Fruit fly (Drosophila melanogaster) whole organism, prepupa: Measurements from ENCODE around the gene CG12206.

Source experiments
- CG10631 ChIP-seq: fragments of 200-800 bp; sonication (Bioruptor generic); optimal IDR thresholded peaks from 2 replicates; lab custom pipeline; 2016; ENCODE audit warnings: missing biosample characterization, missing genetic modification characterization
- CG11294 ChIP-seq: fragments of 200-800 bp; sonication (Bioruptor generic); IDR thresholded peaks from 2 replicates; pipeline ENCODE4 v1.3.6; 2022; ENCODE audit warnings: missing biosample characterization, missing genetic modification characterization
- CG11762 ChIP-seq: fragments of 200-800 bp; sonication (Bioruptor generic); optimal IDR thresholded peaks from 3 replicates; lab custom pipeline; 2016; ENCODE audit warnings: missing biosample characterization, missing genetic modification characterization; ENCODE audit not compliant: insufficient read depth
- CG11902 ChIP-seq: fragments of 200-800 bp; sonication (Bioruptor generic); optimal IDR thresholded peaks from 3 replicates; lab custom pipeline; 2016; ENCODE audit warnings: missing biosample characterization, missing genetic modification characterization
- CG15336 ChIP-seq: fragments of 200-800 bp; sonication (Bioruptor generic); IDR thresholded peaks from 2 replicates; pipeline ENCODE4 v1.3.6; 2022; ENCODE audit warnings: missing biosample characterization, missing genetic modification characterization
- CG1621 ChIP-seq: fragments of 200-800 bp; sonication (Bioruptor generic); optimal IDR thresholded peaks from 3 replicates; lab custom pipeline; 2018; ENCODE audit warnings: missing biosample characterization, mild to moderate bottlenecking, missing genetic modification characterization
- CG16779 ChIP-seq: fragments of 200-800 bp; sonication (Bioruptor generic); optimal IDR thresholded peaks from 3 replicates; lab custom pipeline; 2017; ENCODE audit warnings: missing biosample characterization, mild to moderate bottlenecking, missing genetic modification characterization
- CG3032 ChIP-seq: fragments of 200-800 bp; optimal IDR thresholded peaks from 2 replicates; lab custom pipeline; 2019; ENCODE audit warnings: missing biosample characterization, mild to moderate bottlenecking, missing genetic modification characterization, moderate library complexity
- CG34406 ChIP-seq: fragments of 200-800 bp; sonication (Bioruptor generic); optimal IDR thresholded peaks from 3 replicates; lab custom pipeline; 2016; ENCODE audit warnings: missing biosample characterization, missing genetic modification characterization
- CG3919 ChIP-seq: fragments of 200-800 bp; sonication (Bioruptor generic); optimal IDR thresholded peaks from 3 replicates; lab custom pipeline; 2016; ENCODE audit warnings: missing biosample characterization, missing genetic modification characterization
- CG6163 ChIP-seq: fragments of 200-800 bp; sonication (Bioruptor generic); IDR thresholded peaks from 3 replicates; pipeline ENCODE4 v1.3.6; 2022; ENCODE audit warnings: missing biosample characterization, missing genetic modification characterization
- CG6276 ChIP-seq: fragments of 200-800 bp; sonication (Bioruptor generic); optimal IDR thresholded peaks from 2 replicates; lab custom pipeline; 2017; ENCODE audit warnings: missing biosample characterization, mild to moderate bottlenecking, missing genetic modification characterization
- CG6792 ChIP-seq: fragments of 200-800 bp; sonication (Bioruptor generic); optimal IDR thresholded peaks from 3 replicates; lab custom pipeline; 2016; ENCODE audit warnings: missing biosample characterization, missing genetic modification characterization
- CG6808 ChIP-seq: fragments of 200-800 bp; sonication (Bioruptor generic); optimal IDR thresholded peaks from 3 replicates; lab custom pipeline; 2017; ENCODE audit warnings: missing biosample characterization, missing genetic modification characterization, mild to moderate bottlenecking, moderate library complexity, missing genetic modification reagents
- CG6854 ChIP-seq: fragments of 200-800 bp; sonication (Bioruptor generic); optimal IDR thresholded peaks from 2 replicates; lab custom pipeline; 2017; ENCODE audit warnings: missing biosample characterization, mild to moderate bottlenecking, missing genetic modification characterization
- CG7368 ChIP-seq: fragments of 200-800 bp; sonication (Bioruptor generic); optimal IDR thresholded peaks from 3 replicates; lab custom pipeline; 2016; ENCODE audit warnings: missing biosample characterization, missing genetic modification characterization
- CG8119 ChIP-seq: fragments of 200-800 bp; sonication (Bioruptor generic); IDR thresholded peaks from 3 replicates; pipeline ENCODE4 v1.3.6; 2022; ENCODE audit warnings: missing biosample characterization, missing genetic modification characterization
- CG8319 ChIP-seq: fragments of 200-800 bp; sonication (Bioruptor generic); optimal IDR thresholded peaks from 3 replicates; lab custom pipeline; 2016; ENCODE audit warnings: missing biosample characterization, missing genetic modification characterization
- CG8632 ChIP-seq: fragments of 200-800 bp; sonication (Bioruptor generic); optimal IDR thresholded peaks from 3 replicates; lab custom pipeline; 2016; ENCODE audit warnings: missing biosample characterization, missing genetic modification characterization
- CG9139 ChIP-seq: fragments of 200-800 bp; sonication (Bioruptor generic); optimal IDR thresholded peaks from 3 replicates; lab custom pipeline; 2017; ENCODE audit warnings: missing biosample characterization, mild to moderate bottlenecking, missing genetic modification characterization
- Eip75B ChIP-seq: fragments of 200-800 bp; sonication (Bioruptor generic); optimal IDR thresholded peaks from 3 replicates; lab custom pipeline; 2016; ENCODE audit warnings: missing biosample characterization, missing genetic modification characterization
- Eip78C ChIP-seq: fragments of 200-800 bp; sonication (Bioruptor generic); peaks from one replicate; lab custom pipeline; 2016; ENCODE audit warnings: missing biosample characterization, missing genetic modification characterization
- Eip93F ChIP-seq: fragments of 200-800 bp; sonication (Bioruptor generic); optimal IDR thresholded peaks from 2 replicates; lab custom pipeline; 2016; ENCODE audit warnings: missing biosample characterization, mild to moderate bottlenecking, missing genetic modification characterization
- Ets21C ChIP-seq: fragments of 200-800 bp; sonication (Bioruptor generic); optimal IDR thresholded peaks from 3 replicates; lab custom pipeline; 2016; ENCODE audit warnings: missing biosample characterization, missing genetic modification characterization
- Ets96B ChIP-seq: fragments of 200-800 bp; optimal IDR thresholded peaks from 2 replicates; lab custom pipeline; 2019; ENCODE audit warnings: missing biosample characterization, mild to moderate bottlenecking, missing genetic modification characterization, moderate library complexity
- Gug ChIP-seq: fragments of 200-800 bp; sonication (Bioruptor generic); IDR thresholded peaks from 2 replicates; pipeline ENCODE4 v1.3.6; 2022; ENCODE audit warnings: missing biosample characterization, missing genetic modification characterization
- Hr38 ChIP-seq: sonication (Bioruptor generic); optimal IDR thresholded peaks from 2 replicates; lab custom pipeline; 2016; ENCODE audit warnings: missing biosample characterization, missing genetic modification characterization
- Hr39 ChIP-seq: fragments of 200-800 bp; sonication (Bioruptor generic); optimal IDR thresholded peaks from 2 replicates; lab custom pipeline; 2016; ENCODE audit warnings: missing biosample characterization, missing genetic modification characterization
- Lpt ChIP-seq: fragments of 200-800 bp; sonication (Bioruptor generic); optimal IDR thresholded peaks from 3 replicates; lab custom pipeline; 2016; ENCODE audit warnings: missing biosample characterization, missing genetic modification characterization
- Met ChIP-seq: fragments of 200-800 bp; sonication (Bioruptor generic); optimal IDR thresholded peaks from 3 replicates; lab custom pipeline; 2016; ENCODE audit warnings: missing biosample characterization, missing genetic modification characterization
- OdsH ChIP-seq: fragments of 200-800 bp; sonication (Bioruptor generic); optimal IDR thresholded peaks from 3 replicates; lab custom pipeline; 2016; ENCODE audit warnings: missing biosample characterization, missing genetic modification characterization
- Smox ChIP-seq: fragments of 200-800 bp; sonication (Bioruptor generic); optimal IDR thresholded peaks from 3 replicates; lab custom pipeline; 2016; ENCODE audit warnings: missing biosample characterization, missing genetic modification characterization
- Sox102F ChIP-seq: fragments of 200-800 bp; sonication (Bioruptor generic); optimal IDR thresholded peaks from 2 replicates; lab custom pipeline; 2016; ENCODE audit warnings: missing biosample characterization, mild to moderate bottlenecking, missing genetic modification characterization
- Sox14 ChIP-seq: fragments of 200-800 bp; sonication (Bioruptor generic); optimal IDR thresholded peaks from 3 replicates; lab custom pipeline; 2016; ENCODE audit warnings: missing biosample characterization, missing genetic modification characterization
- Sox15 ChIP-seq: fragments of 200-800 bp; sonication (Bioruptor generic); optimal IDR thresholded peaks from 3 replicates; lab custom pipeline; 2016; ENCODE audit warnings: missing biosample characterization, missing genetic modification characterization
- achi ChIP-seq: fragments of 200-800 bp; sonication (Bioruptor generic); optimal IDR thresholded peaks from 3 replicates; lab custom pipeline; 2016; ENCODE audit warnings: missing biosample characterization, missing genetic modification characterization
- acj6 ChIP-seq: fragments of 200-800 bp; sonication (Bioruptor generic); optimal IDR thresholded peaks from 3 replicates; lab custom pipeline; 2016; ENCODE audit warnings: missing biosample characterization, missing genetic modification characterization
- cyc ChIP-seq: fragments of 200-800 bp; sonication (Bioruptor generic); optimal IDR thresholded peaks from 3 replicates; lab custom pipeline; 2016; ENCODE audit warnings: missing biosample characterization, missing genetic modification characterization
- dac ChIP-seq: fragments of 200-800 bp; sonication (Bioruptor generic); optimal IDR thresholded peaks from 2 replicates; lab custom pipeline; 2017; ENCODE audit warnings: missing biosample characterization, mild to moderate bottlenecking, missing genetic modification characterization
- dsx ChIP-seq: fragments of 200-800 bp; optimal IDR thresholded peaks from 3 replicates; lab custom pipeline; 2019; ENCODE audit warnings: missing biosample characterization, mild to moderate bottlenecking, missing genetic modification characterization, moderate library complexity; ENCODE audit not compliant: poor library complexity, severe bottlenecking
- esn ChIP-seq: fragments of 200-800 bp; sonication (Bioruptor generic); optimal IDR thresholded peaks from 2 replicates; lab custom pipeline; 2016; ENCODE audit warnings: missing biosample characterization, mild to moderate bottlenecking, missing genetic modification characterization, moderate library complexity
- fd59A ChIP-seq: fragments of 200-800 bp; sonication (Bioruptor generic); optimal IDR thresholded peaks from 2 replicates; lab custom pipeline; 2017; ENCODE audit warnings: missing biosample characterization, mild to moderate bottlenecking, missing genetic modification characterization, missing genetic modification reagents
- fd85E ChIP-seq: fragments of 200-800 bp; sonication (Bioruptor generic); optimal IDR thresholded peaks from 3 replicates; lab custom pipeline; 2016; ENCODE audit warnings: missing biosample characterization, missing genetic modification characterization
- fkh ChIP-seq: fragments of 200-800 bp; sonication (Bioruptor generic); optimal IDR thresholded peaks from 3 replicates; lab custom pipeline; 2017; ENCODE audit warnings: missing biosample characterization, mild to moderate bottlenecking, missing genetic modification characterization, moderate library complexity
- lz ChIP-seq: fragments of 200-800 bp; sonication (Bioruptor generic); optimal IDR thresholded peaks from 3 replicates; lab custom pipeline; 2016; ENCODE audit warnings: missing biosample characterization, missing genetic modification characterization
- net ChIP-seq: fragments of 200-800 bp; sonication (Bioruptor generic); optimal IDR thresholded peaks from 3 replicates; lab custom pipeline; 2016; ENCODE audit warnings: missing biosample characterization, missing genetic modification characterization
- pdm3 ChIP-seq: fragments of 200-800 bp; sonication (Bioruptor generic); optimal IDR thresholded peaks from 3 replicates; lab custom pipeline; 2016; ENCODE audit warnings: missing biosample characterization, missing genetic modification characterization
- salr ChIP-seq, 2 experiments: fragments of 200-800 bp; sonication (Bioruptor generic); optimal IDR thresholded peaks; 3 replicates each; lab custom pipeline; 2016 to 2018; ENCODE audit warnings: missing biosample characterization in 2 of 2, missing genetic modification characterization in 2 of 2, mild to moderate bottlenecking in 1 of 2
- spab ChIP-seq: fragments of 200-800 bp; sonication (Bioruptor generic); optimal IDR thresholded peaks from 2 replicates; lab custom pipeline; 2017; ENCODE audit warnings: missing biosample characterization, mild to moderate bottlenecking, missing genetic modification characterization, missing genetic modification reagents
- ss ChIP-seq, 2 experiments: fragments of 200-800 bp; sonication (Bioruptor generic); optimal IDR thresholded peaks; 2 replicates in 1 of 2; 3 replicates in 1 of 2; lab custom pipeline; 2017 to 2018; ENCODE audit warnings: mild to moderate bottlenecking in 2 of 2, missing biosample characterization in 2 of 2, missing genetic modification characterization in 2 of 2, moderate library complexity in 1 of 2
- svp ChIP-seq: fragments of 200-800 bp; sonication (Bioruptor generic); peaks from one replicate; lab custom pipeline; 2016; ENCODE audit warnings: missing biosample characterization, missing genetic modification characterization
- topi ChIP-seq: fragments of 200-800 bp; sonication (Bioruptor generic); optimal IDR thresholded peaks from 3 replicates; lab custom pipeline; 2016; ENCODE audit warnings: missing biosample characterization, missing genetic modification characterization
- vri ChIP-seq: fragments of 200-800 bp; sonication (Bioruptor generic); optimal IDR thresholded peaks from 3 replicates; lab custom pipeline; 2016; ENCODE audit warnings: missing biosample characterization, mild to moderate bottlenecking, missing genetic modification characterization

CG12206 gene

dm6 chrX:3427614-3427965 lies 46.7 kb downstream of the CG12206 start:
- TF ChIP-seq lz (GFP tag; lab: Kevin White, UChicago) (peak; percentile 95), CG10631 (peak; percentile 95), acj6 (GFP tag; lab: Kevin White, UChicago) (peak; percentile 96), CG6792 (peak; percentile 95), Eip75B (GFP tag; lab: Kevin White, UChicago) (peak; percentile 96), esn (GFP tag; lab: Kevin White, UChicago) (peak; percentile 97), CG11762 (GFP tag; lab: Kevin White, UChicago) (peak; percentile 72), CG16779 (peak; percentile 62), Sox14 (GFP tag; lab: Kevin White, UChicago) (peak; percentile 94), spab (peak; percentile 83), Met (GFP tag; lab: Kevin White, UChicago) (peak; percentile 91), salr (GFP tag; optimal IDR thresholded peaks at IDR 0.05; lab: Kevin White, UChicago) (peak; percentile 72 to 81), Smox (GFP tag; lab: Kevin White, UChicago) (peak; percentile 95), dsx (GFP tag; lab: Kevin White, UChicago) (peak; percentile 93), CG3919 (GFP tag; lab: Kevin White, UChicago) (peak; percentile 91), CG11902 (peak; percentile 75), fkh (no peak), fd59A (peak; percentile 85), Eip93F (GFP tag; lab: Kevin White, UChicago) (peak; percentile 78), Eip78C (GFP tag; lab: Kevin White, UChicago) (peak; percentile 98), Lpt (GFP tag; lab: Kevin White, UChicago) (peak; percentile 84), CG8319 (GFP tag; lab: Kevin White, UChicago) (peak; percentile 76), fd85E (GFP tag; lab: Kevin White, UChicago) (no peak), CG8632 (GFP tag; lab: Kevin White, UChicago) (peak; percentile 89), CG1621 (tag; lab: Kevin White, UChicago) (peak; percentile 87), Hr39 (peak; percentile 96), dac (GFP tag; lab: Kevin White, UChicago) (peak; percentile 46), CG15336 (GFP tag; lab: Robert Waterston, UW) (peak; percentile 85), net (GFP tag; lab: Kevin White, UChicago) (peak; percentile 91), Gug (GFP tag; lab: Robert Waterston, UW) (peak; percentile 77), vri (GFP tag; lab: Kevin White, UChicago) (peak; percentile 95), pdm3 (peak; percentile 96), svp (GFP tag; lab: Kevin White, UChicago) (peak; percentile 96), CG9139 (GFP tag; lab: Kevin White, UChicago) (peak; percentile 82), CG3032 (tag; lab: Kevin White, UChicago) (peak; percentile 90), Ets96B (tag; lab: Kevin White, UChicago) (peak; percentile 88), cyc (GFP tag; lab: Kevin White, UChicago) (peak; percentile 90), ss (GFP tag; optimal IDR thresholded peaks at IDR 0.05; lab: Kevin White, UChicago) (peak; percentile 93 to 94), Sox15 (GFP tag; lab: Kevin White, UChicago) (peak; percentile 88), CG7368 (GFP tag; lab: Kevin White, UChicago) (peak; percentile 89), CG6276 (GFP tag; lab: Kevin White, UChicago) (peak; percentile 33), CG34406 (peak; percentile 94), CG8119 (peak; percentile 86), CG6163 (GFP tag; lab: Robert Waterston, UW) (peak; percentile 94), achi (GFP tag; lab: Kevin White, UChicago) (peak; percentile 94), Sox102F (GFP tag; lab: Kevin White, UChicago) (peak; percentile 97), Hr38 (GFP tag; lab: Kevin White, UChicago) (no peak), CG6854 (GFP tag; lab: Kevin White, UChicago) (peak; percentile 5), CG6808 (GFP tag; lab: Kevin White, UChicago) (peak; percentile 84), CG11294 (peak; percentile 41), OdsH (GFP tag; lab: Kevin White, UChicago) (peak; percentile 94), Ets21C (GFP tag; lab: Kevin White, UChicago) (peak; percentile 91), topi (GFP tag; lab: Kevin White, UChicago) (peak; percentile 89)
